Worm (Caenorhabditis elegans) whole organism, mixed stage, embryonic: ENCODE data around the gene F37A8.1.

Experiments
- ceh-83 ChIP-seq: fragments of 200-800 bp; sonication (Bioruptor generic); optimal IDR thresholded peaks from 2 replicates; lab custom pipeline; 2018; ENCODE audit warnings: mild to moderate bottlenecking, missing genetic modification characterization, missing compliant biosample characterization
- elt-1 ChIP-seq: sonication (generic microtip); optimal IDR thresholded peaks from 2 replicates; lab custom pipeline; 2017; ENCODE audit warnings: missing genetic modification characterization, mild to moderate bottlenecking, missing compliant biosample characterization, antibody characterized with exemption, moderate library complexity, borderline replicate concordance; ENCODE audit not compliant: insufficient read depth
- elt-3 ChIP-seq: fragments of 150-350 bp; optimal IDR thresholded peaks from 2 replicates; lab custom pipeline; 2014; ENCODE audit warnings: missing biosample characterization, missing genetic modification characterization
- nhr-12 ChIP-seq: fragments of 150-350 bp; optimal IDR thresholded peaks from 2 replicates; lab custom pipeline; 2014; ENCODE audit warnings: missing biosample characterization, missing genetic modification characterization
- nhr-237 ChIP-seq: fragments of 150-350 bp; optimal IDR thresholded peaks from 2 replicates; lab custom pipeline; 2014; ENCODE audit warnings: missing biosample characterization, missing genetic modification characterization
- nhr-28 ChIP-seq: fragments of 150-350 bp; optimal IDR thresholded peaks from 2 replicates; lab custom pipeline; 2014; ENCODE audit warnings: missing biosample characterization, missing genetic modification characterization
- nhr-76 ChIP-seq: sonication (generic microtip); optimal IDR thresholded peaks from 2 replicates; lab custom pipeline; 2017; ENCODE audit warnings: missing biosample characterization, missing genetic modification characterization
- pha-4 ChIP-seq: fragments of 150-350 bp; optimal IDR thresholded peaks from 2 replicates; lab custom pipeline; 2018; ENCODE audit warnings: missing biosample characterization, missing genetic modification reagents, missing genetic modification characterization
- snpc-4 ChIP-seq: fragments of 150-350 bp; optimal IDR thresholded peaks from 2 replicates; lab custom pipeline; 2014; ENCODE audit warnings: missing biosample characterization, missing genetic modification characterization
- sptf-1 ChIP-seq: sonication (generic microtip); optimal IDR thresholded peaks from 2 replicates; lab custom pipeline; 2017; ENCODE audit warnings: mild to moderate bottlenecking, missing genetic modification characterization, moderate library complexity, missing compliant biosample characterization
- unc-62 ChIP-seq: fragments of 150-350 bp; optimal IDR thresholded peaks from 2 replicates; lab custom pipeline; 2014; ENCODE audit warnings: missing biosample characterization, missing genetic modification reagents, missing genetic modification characterization
- ztf-11 ChIP-seq: fragments of 150-350 bp; optimal IDR thresholded peaks from 2 replicates; lab custom pipeline; 2014; ENCODE audit warnings: missing biosample characterization, missing genetic modification characterization

- TF ChIP-seq nhr-76 (no peak), pha-4 (no peak), snpc-4 (tag; lab: Kevin White, UChicago) (no peak), ztf-11 (no peak), unc-62 (no peak), ceh-83 (no peak), elt-1 (tag; lab: Kevin White, UChicago) (no peak), sptf-1 (tag; lab: Kevin White, UChicago) (no peak), nhr-12 (tag; lab: Kevin White, UChicago) (no peak), elt-3 (tag; lab: Kevin White, UChicago) (no peak), nhr-237 (tag; lab: Kevin White, UChicago) (no peak), nhr-28 (tag; lab: Kevin White, UChicago) (no peak)
Observed at ce11 chrIII:3898850-3899249, 29.4 kb upstream of the F37A8.1 start.
